Fruit fly (Drosophila melanogaster) whole organism, embryonic: ENCODE results near the gene Gr9a.
A peak's percentile ranks its signal among the peaks of the same experiment; 100 is the strongest.

Experiments
- CG17612 ChIP-seq: fragments of 200-800 bp; sonication (Bioruptor generic); IDR thresholded peaks from 2 replicates; pipeline ENCODE4 v1.3.6; 2022; ENCODE audit warnings: missing biosample characterization, missing genetic modification characterization
- CG18262 ChIP-seq: fragments of 200-800 bp; optimal IDR thresholded peaks from 3 replicates; lab custom pipeline; 2019; ENCODE audit warnings: missing biosample characterization, mild to moderate bottlenecking, missing genetic modification characterization, moderate library complexity
- YL-1 ChIP-seq: fragments of 200-800 bp; sonication (Bioruptor generic); optimal IDR thresholded peaks from 3 replicates; lab custom pipeline; 2017; ENCODE audit warnings: missing biosample characterization, mild to moderate bottlenecking, missing genetic modification characterization
- h ChIP-seq: fragments of >200 bp; optimal IDR thresholded peaks from 2 replicates; lab custom pipeline; 2017
- tin ChIP-seq: fragments of 200-800 bp; sonication (Bioruptor generic); optimal IDR thresholded peaks from 3 replicates; lab custom pipeline; 2016; ENCODE audit warnings: missing biosample characterization, missing genetic modification characterization

DNA sequence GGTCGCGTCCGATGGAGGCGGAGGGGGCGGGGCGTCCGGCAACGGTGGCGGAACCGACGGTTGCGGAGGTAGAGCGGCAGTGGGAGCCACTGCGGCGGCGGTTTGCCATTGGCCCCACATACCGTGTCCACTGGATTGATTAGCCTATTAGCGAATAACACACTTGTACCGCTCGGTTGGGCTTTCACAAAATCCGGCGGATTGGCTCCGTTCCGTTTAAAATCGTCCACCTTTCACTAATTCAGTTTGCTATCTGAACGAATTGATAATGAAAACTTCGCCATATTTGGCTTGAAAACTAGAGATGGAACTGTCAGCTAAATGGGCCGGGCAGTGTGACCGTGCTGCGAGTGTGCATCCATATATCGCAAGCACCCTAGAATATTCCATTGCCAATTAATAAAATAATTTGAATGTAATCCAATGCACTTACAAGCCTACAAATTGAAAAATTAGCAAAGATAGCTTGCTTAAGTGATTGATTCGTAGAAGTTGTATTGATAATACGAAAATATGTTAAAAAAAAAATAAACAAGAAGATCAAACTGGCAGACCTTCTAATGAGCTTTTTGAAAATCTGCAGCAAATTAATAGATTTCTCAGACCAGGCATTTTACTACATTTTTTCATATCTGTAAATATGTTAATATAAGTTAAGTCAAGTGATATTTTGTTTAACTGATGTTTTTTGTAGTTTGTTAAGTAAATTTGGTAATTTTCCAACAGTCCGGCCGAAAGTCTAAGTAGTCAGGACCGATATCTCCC lies 20.9 kb downstream of the Gr9a start, which contains the start of gene ZAP3:
- TF ChIP-seq CG17612 (no peak), h (lab: Kevin White, UChicago) (no peak), YL-1 (GFP tag; lab: Kevin White, UChicago) (peak; percentile 68), tin (GFP tag; lab: Kevin White, UChicago) (no peak), CG18262 (no peak)
